Fruit fly (Drosophila melanogaster) whole organism, prepupa: ENCODE data around the gene CG33234.

Source experiments
- CG10631 ChIP-seq: fragments of 200-800 bp; sonication (Bioruptor generic); optimal IDR thresholded peaks from 2 replicates; lab custom pipeline; 2016; ENCODE audit warnings: missing biosample characterization, missing genetic modification characterization
- CG11294 ChIP-seq: fragments of 200-800 bp; sonication (Bioruptor generic); IDR thresholded peaks from 2 replicates; pipeline ENCODE4 v1.3.6; 2022; ENCODE audit warnings: missing biosample characterization, missing genetic modification characterization
- CG11762 ChIP-seq: fragments of 200-800 bp; sonication (Bioruptor generic); optimal IDR thresholded peaks from 3 replicates; lab custom pipeline; 2016; ENCODE audit warnings: missing biosample characterization, missing genetic modification characterization; ENCODE audit not compliant: insufficient read depth
- CG15336 ChIP-seq: fragments of 200-800 bp; sonication (Bioruptor generic); IDR thresholded peaks from 2 replicates; pipeline ENCODE4 v1.3.6; 2022; ENCODE audit warnings: missing biosample characterization, missing genetic modification characterization
- CG1621 ChIP-seq: fragments of 200-800 bp; sonication (Bioruptor generic); optimal IDR thresholded peaks from 3 replicates; lab custom pipeline; 2018; ENCODE audit warnings: missing biosample characterization, mild to moderate bottlenecking, missing genetic modification characterization
- CG16779 ChIP-seq: fragments of 200-800 bp; sonication (Bioruptor generic); optimal IDR thresholded peaks from 3 replicates; lab custom pipeline; 2017; ENCODE audit warnings: missing biosample characterization, mild to moderate bottlenecking, missing genetic modification characterization
- CG31627 ChIP-seq: fragments of 200-800 bp; sonication (Bioruptor generic); optimal IDR thresholded peaks from 3 replicates; lab custom pipeline; 2016; ENCODE audit warnings: missing biosample characterization, missing genetic modification characterization
- CG32006 ChIP-seq: fragments of 200-800 bp; sonication (Bioruptor generic); optimal IDR thresholded peaks from 3 replicates; lab custom pipeline; 2017; ENCODE audit warnings: missing biosample characterization, mild to moderate bottlenecking, missing genetic modification characterization
- CG3919 ChIP-seq: fragments of 200-800 bp; sonication (Bioruptor generic); optimal IDR thresholded peaks from 3 replicates; lab custom pipeline; 2016; ENCODE audit warnings: missing biosample characterization, missing genetic modification characterization
- CG4318 ChIP-seq: fragments of 200-800 bp; sonication (Bioruptor generic); optimal IDR thresholded peaks from 3 replicates; lab custom pipeline; 2017; ENCODE audit warnings: missing biosample characterization, mild to moderate bottlenecking, missing genetic modification characterization
- CG6163 ChIP-seq: fragments of 200-800 bp; sonication (Bioruptor generic); IDR thresholded peaks from 3 replicates; pipeline ENCODE4 v1.3.6; 2022; ENCODE audit warnings: missing biosample characterization, missing genetic modification characterization
- CG6276 ChIP-seq: fragments of 200-800 bp; sonication (Bioruptor generic); optimal IDR thresholded peaks from 2 replicates; lab custom pipeline; 2017; ENCODE audit warnings: missing biosample characterization, mild to moderate bottlenecking, missing genetic modification characterization
- CG6792 ChIP-seq: fragments of 200-800 bp; sonication (Bioruptor generic); optimal IDR thresholded peaks from 3 replicates; lab custom pipeline; 2016; ENCODE audit warnings: missing biosample characterization, missing genetic modification characterization
- CG6808 ChIP-seq: fragments of 200-800 bp; sonication (Bioruptor generic); optimal IDR thresholded peaks from 3 replicates; lab custom pipeline; 2017; ENCODE audit warnings: missing biosample characterization, missing genetic modification characterization, mild to moderate bottlenecking, moderate library complexity, missing genetic modification reagents
- CG6854 ChIP-seq: fragments of 200-800 bp; sonication (Bioruptor generic); optimal IDR thresholded peaks from 2 replicates; lab custom pipeline; 2017; ENCODE audit warnings: missing biosample characterization, mild to moderate bottlenecking, missing genetic modification characterization
- CG8319 ChIP-seq: fragments of 200-800 bp; sonication (Bioruptor generic); optimal IDR thresholded peaks from 3 replicates; lab custom pipeline; 2016; ENCODE audit warnings: missing biosample characterization, missing genetic modification characterization
- CG9139 ChIP-seq: fragments of 200-800 bp; sonication (Bioruptor generic); optimal IDR thresholded peaks from 3 replicates; lab custom pipeline; 2017; ENCODE audit warnings: missing biosample characterization, mild to moderate bottlenecking, missing genetic modification characterization
- Eip78C ChIP-seq: fragments of 200-800 bp; sonication (Bioruptor generic); peaks from one replicate; lab custom pipeline; 2016; ENCODE audit warnings: missing biosample characterization, missing genetic modification characterization
- Eip93F ChIP-seq: fragments of 200-800 bp; sonication (Bioruptor generic); optimal IDR thresholded peaks from 2 replicates; lab custom pipeline; 2016; ENCODE audit warnings: missing biosample characterization, mild to moderate bottlenecking, missing genetic modification characterization
- Ets96B ChIP-seq: fragments of 200-800 bp; optimal IDR thresholded peaks from 2 replicates; lab custom pipeline; 2019; ENCODE audit warnings: missing biosample characterization, mild to moderate bottlenecking, missing genetic modification characterization, moderate library complexity
- Gug ChIP-seq: fragments of 200-800 bp; sonication (Bioruptor generic); IDR thresholded peaks from 2 replicates; pipeline ENCODE4 v1.3.6; 2022; ENCODE audit warnings: missing biosample characterization, missing genetic modification characterization
- Hr38 ChIP-seq: sonication (Bioruptor generic); optimal IDR thresholded peaks from 2 replicates; lab custom pipeline; 2016; ENCODE audit warnings: missing biosample characterization, missing genetic modification characterization
- Hr39 ChIP-seq: fragments of 200-800 bp; sonication (Bioruptor generic); optimal IDR thresholded peaks from 2 replicates; lab custom pipeline; 2016; ENCODE audit warnings: missing biosample characterization, missing genetic modification characterization
- Hr4 ChIP-seq: fragments of 200-800 bp; sonication (Bioruptor generic); optimal IDR thresholded peaks from 3 replicates; lab custom pipeline; 2016; ENCODE audit warnings: missing biosample characterization, missing genetic modification characterization
- Met ChIP-seq: fragments of 200-800 bp; sonication (Bioruptor generic); optimal IDR thresholded peaks from 3 replicates; lab custom pipeline; 2016; ENCODE audit warnings: missing biosample characterization, missing genetic modification characterization
- Smox ChIP-seq: fragments of 200-800 bp; sonication (Bioruptor generic); optimal IDR thresholded peaks from 3 replicates; lab custom pipeline; 2016; ENCODE audit warnings: missing biosample characterization, missing genetic modification characterization
- Sox14 ChIP-seq: fragments of 200-800 bp; sonication (Bioruptor generic); optimal IDR thresholded peaks from 3 replicates; lab custom pipeline; 2016; ENCODE audit warnings: missing biosample characterization, missing genetic modification characterization
- Sox15 ChIP-seq: fragments of 200-800 bp; sonication (Bioruptor generic); optimal IDR thresholded peaks from 3 replicates; lab custom pipeline; 2016; ENCODE audit warnings: missing biosample characterization, missing genetic modification characterization
- achi ChIP-seq: fragments of 200-800 bp; sonication (Bioruptor generic); optimal IDR thresholded peaks from 3 replicates; lab custom pipeline; 2016; ENCODE audit warnings: missing biosample characterization, missing genetic modification characterization
- cyc ChIP-seq: fragments of 200-800 bp; sonication (Bioruptor generic); optimal IDR thresholded peaks from 3 replicates; lab custom pipeline; 2016; ENCODE audit warnings: missing biosample characterization, missing genetic modification characterization
- dsx ChIP-seq: fragments of 200-800 bp; optimal IDR thresholded peaks from 3 replicates; lab custom pipeline; 2019; ENCODE audit warnings: missing biosample characterization, mild to moderate bottlenecking, missing genetic modification characterization, moderate library complexity; ENCODE audit not compliant: poor library complexity, severe bottlenecking
- eg ChIP-seq: fragments of 200-800 bp; sonication (Bioruptor generic); IDR thresholded peaks from 3 replicates; pipeline ENCODE4 v1.3.6; 2022; ENCODE audit warnings: missing biosample characterization, missing genetic modification characterization
- esn ChIP-seq: fragments of 200-800 bp; sonication (Bioruptor generic); optimal IDR thresholded peaks from 2 replicates; lab custom pipeline; 2016; ENCODE audit warnings: missing biosample characterization, mild to moderate bottlenecking, missing genetic modification characterization, moderate library complexity
- fd85E ChIP-seq: fragments of 200-800 bp; sonication (Bioruptor generic); optimal IDR thresholded peaks from 3 replicates; lab custom pipeline; 2016; ENCODE audit warnings: missing biosample characterization, missing genetic modification characterization
- lz ChIP-seq: fragments of 200-800 bp; sonication (Bioruptor generic); optimal IDR thresholded peaks from 3 replicates; lab custom pipeline; 2016; ENCODE audit warnings: missing biosample characterization, missing genetic modification characterization
- net ChIP-seq: fragments of 200-800 bp; sonication (Bioruptor generic); optimal IDR thresholded peaks from 3 replicates; lab custom pipeline; 2016; ENCODE audit warnings: missing biosample characterization, missing genetic modification characterization
- salr ChIP-seq, 2 experiments: fragments of 200-800 bp; sonication (Bioruptor generic); optimal IDR thresholded peaks; 3 replicates each; lab custom pipeline; 2016 to 2018; ENCODE audit warnings: missing biosample characterization in 2 of 2, missing genetic modification characterization in 2 of 2, mild to moderate bottlenecking in 1 of 2
- spab ChIP-seq: fragments of 200-800 bp; sonication (Bioruptor generic); optimal IDR thresholded peaks from 2 replicates; lab custom pipeline; 2017; ENCODE audit warnings: missing biosample characterization, mild to moderate bottlenecking, missing genetic modification characterization, missing genetic modification reagents
- ss ChIP-seq, 2 experiments: fragments of 200-800 bp; sonication (Bioruptor generic); optimal IDR thresholded peaks; 2 replicates in 1 of 2; 3 replicates in 1 of 2; lab custom pipeline; 2017 to 2018; ENCODE audit warnings: mild to moderate bottlenecking in 2 of 2, missing biosample characterization in 2 of 2, missing genetic modification characterization in 2 of 2, moderate library complexity in 1 of 2
- topi ChIP-seq: fragments of 200-800 bp; sonication (Bioruptor generic); optimal IDR thresholded peaks from 3 replicates; lab custom pipeline; 2016; ENCODE audit warnings: missing biosample characterization, missing genetic modification characterization
- vri ChIP-seq: fragments of 200-800 bp; sonication (Bioruptor generic); optimal IDR thresholded peaks from 3 replicates; lab custom pipeline; 2016; ENCODE audit warnings: missing biosample characterization, mild to moderate bottlenecking, missing genetic modification characterization

CG33234 gene

DNA sequence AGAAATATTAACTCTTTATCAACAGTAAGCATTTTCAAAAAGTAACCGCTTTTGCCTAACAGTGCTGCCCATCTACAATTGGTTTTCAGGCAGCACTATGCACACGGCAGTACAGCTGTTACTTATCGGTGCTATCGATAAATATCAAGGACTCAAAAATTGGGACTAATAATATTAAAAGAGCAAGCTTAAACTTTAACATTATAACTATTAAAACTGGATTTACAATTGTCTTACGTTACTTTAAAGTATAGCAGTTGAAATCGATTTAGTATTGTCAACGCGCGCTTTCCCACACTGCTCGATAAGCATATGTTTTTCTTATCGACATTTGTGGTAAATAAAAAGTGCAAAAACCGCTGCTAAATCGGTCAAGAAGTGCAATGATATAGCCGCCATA lies 30.0 kb upstream of the CG33234 start, which contains the start of the genes CG42245 and MEP-1 (continued):
- TF ChIP-seq ss (GFP tag; optimal IDR thresholded peaks at IDR 0.05; lab: Kevin White, UChicago) (peak in 1 of 2 experiments; percentile 20), salr (GFP tag; optimal IDR thresholded peaks at IDR 0.05; lab: Kevin White, UChicago) (peak in 1 of 2 experiments; percentile 6), CG10631 (GFP tag; lab: Kevin White, UChicago) (peak; percentile 55), CG8319 (GFP tag; lab: Kevin White, UChicago) (peak; percentile 29), CG4318 (GFP tag; lab: Kevin White, UChicago) (no peak), dsx (GFP tag; lab: Kevin White, UChicago) (no peak), CG6808 (GFP tag; lab: Kevin White, UChicago) (peak; percentile 100), CG15336 (no peak), CG6854 (GFP tag; lab: Kevin White, UChicago) (no peak), CG31627 (GFP tag; lab: Kevin White, UChicago) (peak; percentile 54), Sox15 (GFP tag; lab: Kevin White, UChicago) (no peak), CG9139 (GFP tag; lab: Kevin White, UChicago) (no peak), Sox14 (GFP tag; lab: Kevin White, UChicago) (peak; percentile 57), CG6163 (GFP tag; lab: Robert Waterston, UW) (no peak), CG11294 (GFP tag; lab: Robert Waterston, UW) (no peak), Hr38 (no peak), Eip93F (no peak), net (GFP tag; lab: Kevin White, UChicago) (peak; percentile 41), fd85E (GFP tag; lab: Kevin White, UChicago) (no peak), cyc (peak; percentile 61), Hr39 (GFP tag; lab: Kevin White, UChicago) (peak; percentile 34), achi (peak; percentile 26), CG6276 (GFP tag; lab: Kevin White, UChicago) (no peak), lz (GFP tag; lab: Kevin White, UChicago) (peak; percentile 48), Ets96B (peak; percentile 30), eg (GFP tag; lab: Robert Waterston, UW) (peak; percentile 40; the same call in 1 of the 3 replicates), Hr4 (GFP tag; lab: Kevin White, UChicago) (peak; percentile 57), esn (GFP tag; lab: Kevin White, UChicago) (peak; percentile 65), Met (GFP tag; lab: Kevin White, UChicago) (peak; percentile 70), spab (GFP tag; lab: Kevin White, UChicago) (no peak), Smox (GFP tag; lab: Kevin White, UChicago) (peak; percentile 60), CG1621 (tag; lab: Kevin White, UChicago) (no peak), CG3919 (GFP tag; lab: Kevin White, UChicago) (peak; percentile 66), CG6792 (GFP tag; lab: Kevin White, UChicago) (peak; percentile 30), vri (GFP tag; lab: Kevin White, UChicago) (peak; percentile 67), topi (GFP tag; lab: Kevin White, UChicago) (peak; percentile 53)

DNA sequence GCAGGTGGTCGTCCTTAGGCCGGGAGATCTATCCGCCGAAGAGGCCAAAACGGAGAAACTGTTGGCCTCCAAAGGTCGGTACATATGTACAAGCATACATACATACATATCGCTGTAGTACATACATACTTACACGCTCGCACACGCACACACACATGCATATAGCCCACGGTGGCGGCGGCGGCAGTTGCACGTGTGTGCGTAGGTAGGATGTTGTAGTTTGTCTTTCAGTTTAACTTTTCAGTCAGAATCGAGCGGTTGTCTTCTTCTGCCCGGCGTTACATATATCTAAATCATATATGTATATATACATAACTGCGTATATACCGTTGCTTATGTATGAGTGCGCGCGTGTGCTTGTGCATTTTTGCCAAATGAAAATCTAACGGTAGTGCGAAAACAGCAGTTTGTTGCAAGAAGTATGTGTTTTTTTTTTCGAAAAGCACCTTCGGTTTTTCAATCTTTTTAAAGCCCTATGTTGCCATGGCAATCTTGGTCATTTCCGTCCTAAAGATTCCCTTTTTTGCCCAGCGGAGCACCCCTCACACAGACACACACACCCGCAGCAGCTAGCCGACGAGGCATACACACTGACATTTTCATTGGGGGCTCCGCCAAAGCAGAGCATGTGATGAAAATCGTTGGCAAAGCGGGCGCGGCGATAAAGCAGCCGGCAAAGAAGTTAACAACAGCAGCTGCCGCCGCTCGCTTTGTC lies 29.2 kb upstream of the CG33234 start:
- TF ChIP-seq CG9139 (GFP tag; lab: Kevin White, UChicago) (peak; percentile 3), CG16779 (tag; lab: Kevin White, UChicago) (no peak), Eip78C (peak; percentile 36), Eip93F (no peak), Sox14 (GFP tag; lab: Kevin White, UChicago) (peak; percentile 84)

DNA sequence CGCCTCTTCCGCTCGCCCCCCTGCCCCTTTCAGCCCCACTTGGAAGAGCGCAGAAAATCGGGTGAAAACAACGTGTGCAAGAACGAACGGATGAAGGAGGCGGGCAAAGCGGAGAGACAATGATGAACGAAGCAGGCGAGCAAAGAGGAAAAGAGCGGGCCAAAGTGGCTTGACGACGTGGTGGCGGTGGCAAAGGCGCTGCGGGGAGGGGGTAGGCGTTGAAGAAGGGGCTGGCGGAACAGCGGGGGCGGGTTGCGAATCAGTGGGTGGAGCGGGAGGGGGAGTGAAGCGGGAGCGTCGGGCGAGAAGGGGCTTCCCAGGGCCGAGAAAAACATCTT lies 28.7 kb upstream of the CG33234 start:
- TF ChIP-seq CG32006 (GFP tag; lab: Kevin White, UChicago) (no peak), CG3919 (GFP tag; lab: Kevin White, UChicago) (peak; percentile 15), CG6163 (GFP tag; lab: Robert Waterston, UW) (peak; percentile 72), Eip93F (no peak), ss (GFP tag; optimal IDR thresholded peaks at IDR 0.05; lab: Kevin White, UChicago) (no peak), CG11762 (GFP tag; lab: Kevin White, UChicago) (no peak), Gug (GFP tag; lab: Robert Waterston, UW) (no peak), spab (GFP tag; lab: Kevin White, UChicago) (no peak), Met (GFP tag; lab: Kevin White, UChicago) (no peak), fd85E (GFP tag; lab: Kevin White, UChicago) (no peak), CG11294 (GFP tag; lab: Robert Waterston, UW) (no peak), CG1621 (tag; lab: Kevin White, UChicago) (peak; percentile 9), lz (GFP tag; lab: Kevin White, UChicago) (no peak), net (GFP tag; lab: Kevin White, UChicago) (peak; percentile 12), CG9139 (GFP tag; lab: Kevin White, UChicago) (no peak), salr (GFP tag; optimal IDR thresholded peaks at IDR 0.05; lab: Kevin White, UChicago) (no peak), CG6276 (GFP tag; lab: Kevin White, UChicago) (no peak), Sox14 (GFP tag; lab: Kevin White, UChicago) (no peak), CG15336 (peak; percentile 45; the same call in 1 of the 2 replicates), Smox (GFP tag; lab: Kevin White, UChicago) (no peak), eg (GFP tag; lab: Robert Waterston, UW) (0 out of 3 replicates have a peak, but pooled peaks have one; percentile 26)
